Fruit fly (Drosophila melanogaster) whole organism, embryonic: ENCODE results near the gene CSN5.

ENCODE experiments used
- Abd-B ChIP-seq: fragments of 200-800 bp; sonication (Bioruptor generic); optimal IDR thresholded peaks from 2 replicates; lab custom pipeline; 2018; ENCODE audit warnings: missing biosample characterization, mild to moderate bottlenecking, missing genetic modification characterization, moderate library complexity
- Atf3 ChIP-seq: fragments of 200-800 bp; sonication (Bioruptor generic); optimal IDR thresholded peaks from 3 replicates; lab custom pipeline; 2016; ENCODE audit warnings: missing biosample characterization, missing genetic modification characterization
- Atf6 ChIP-seq: fragments of 200-800 bp; sonication (Bioruptor generic); IDR thresholded peaks from 2 replicates; pipeline ENCODE4 v1.3.6; 2022; ENCODE audit warnings: missing biosample characterization, missing genetic modification characterization
- CG10366 ChIP-seq: fragments of 200-800 bp; sonication (Bioruptor generic); IDR thresholded peaks from 2 replicates; pipeline ENCODE4 v1.3.6; 2022; ENCODE audit warnings: missing biosample characterization, missing genetic modification characterization
- CG10543 ChIP-seq: fragments of 200-800 bp; sonication (Bioruptor generic); optimal IDR thresholded peaks from 3 replicates; lab custom pipeline; 2017; ENCODE audit warnings: missing biosample characterization, mild to moderate bottlenecking, missing genetic modification characterization, moderate library complexity
- CG2120 ChIP-seq: fragments of 200-800 bp; sonication (Bioruptor generic); optimal IDR thresholded peaks from 3 replicates; lab custom pipeline; 2016; ENCODE audit warnings: missing biosample characterization, missing genetic modification characterization
- CG32772 ChIP-seq: fragments of 200-800 bp; sonication (Bioruptor generic); IDR thresholded peaks from 2 replicates; pipeline ENCODE4 v1.3.6; 2022; ENCODE audit warnings: missing biosample characterization, missing genetic modification characterization
- CG4282 ChIP-seq: fragments of 200-800 bp; sonication (Bioruptor generic); optimal IDR thresholded peaks from 2 replicates; lab custom pipeline; 2016; ENCODE audit warnings: missing biosample characterization, missing genetic modification characterization
- CG6689 ChIP-seq: fragments of 200-800 bp; sonication (Bioruptor generic); IDR thresholded peaks from 2 replicates; pipeline ENCODE4 v1.3.6; 2022; ENCODE audit warnings: missing biosample characterization, missing genetic modification characterization
- CG6765 ChIP-seq: fragments of 200-800 bp; sonication (Bioruptor generic); optimal IDR thresholded peaks from 3 replicates; lab custom pipeline; 2017; ENCODE audit warnings: missing biosample characterization, mild to moderate bottlenecking, missing genetic modification characterization
- CG6813 ChIP-seq: fragments of 200-800 bp; sonication (Bioruptor generic); optimal IDR thresholded peaks from 2 replicates; lab custom pipeline; 2017; ENCODE audit warnings: missing biosample characterization, missing genetic modification characterization, mild to moderate bottlenecking, moderate library complexity, missing genetic modification reagents
- CG7556 ChIP-seq: fragments of 200-800 bp; sonication (Bioruptor generic); optimal IDR thresholded peaks from 2 replicates; lab custom pipeline; 2017; ENCODE audit warnings: missing biosample characterization, mild to moderate bottlenecking, missing genetic modification characterization
- CG7839 ChIP-seq: fragments of 200-800 bp; sonication (Bioruptor generic); optimal IDR thresholded peaks from 3 replicates; lab custom pipeline; 2018; ENCODE audit warnings: missing biosample characterization, mild to moderate bottlenecking, missing genetic modification characterization, moderate library complexity
- CrebB ChIP-seq: fragments of 200-800 bp; sonication (Bioruptor generic); optimal IDR thresholded peaks from 3 replicates; lab custom pipeline; 2018; ENCODE audit warnings: missing biosample characterization, mild to moderate bottlenecking, missing genetic modification characterization
- Deaf1 ChIP-seq: fragments of 200-800 bp; optimal IDR thresholded peaks from 3 replicates; lab custom pipeline; 2019; ENCODE audit warnings: missing biosample characterization, mild to moderate bottlenecking, missing genetic modification characterization, moderate library complexity
- Dip2 ChIP-seq: fragments of 200-800 bp; sonication (Bioruptor generic); IDR thresholded peaks from 2 replicates; pipeline ENCODE4 v1.3.6; 2022; ENCODE audit warnings: missing biosample characterization, missing genetic modification characterization
- Dll ChIP-seq: fragments of 200-800 bp; sonication (Bioruptor generic); IDR thresholded peaks from 4 replicates; pipeline ENCODE4 v1.3.6; 2022; ENCODE audit warnings: missing biosample characterization, missing genetic modification characterization; ENCODE audit not compliant: partially characterized antibody
- ERR ChIP-seq: fragments of 200-800 bp; sonication (Bioruptor generic); optimal IDR thresholded peaks from 2 replicates; lab custom pipeline; 2016; ENCODE audit warnings: missing biosample characterization, missing genetic modification characterization
- Hr78 ChIP-seq, 2 experiments: fragments of 200-800 bp in 1 of 2; fragments of >200 bp in 1 of 2; sonication (Bioruptor generic) in 1 of 2; optimal IDR thresholded peaks; 2 replicates each; lab custom pipeline; 2017 to 2019; ENCODE audit warnings: missing biosample characterization in 2 of 2, missing genetic modification characterization in 2 of 2, mild to moderate bottlenecking in 1 of 2, moderate library complexity in 1 of 2
- Kr ChIP-seq: fragments of 200-800 bp; sonication (Bioruptor generic); optimal IDR thresholded peaks from 2 replicates; lab custom pipeline; 2017; ENCODE audit warnings: missing biosample characterization, mild to moderate bottlenecking, missing genetic modification characterization
- Lhr ChIP-seq: fragments of 200-800 bp; sonication (Bioruptor generic); optimal IDR thresholded peaks from 3 replicates; lab custom pipeline; 2017; ENCODE audit warnings: mild to moderate bottlenecking, missing biosample characterization, missing genetic modification reagents, missing genetic modification characterization
- Mad ChIP-seq: fragments of 200-800 bp; sonication (Bioruptor generic); optimal IDR thresholded peaks from 2 replicates; lab custom pipeline; 2016; ENCODE audit warnings: missing biosample characterization, missing genetic modification characterization
- Myb ChIP-seq: fragments of 200-800 bp; sonication (Bioruptor generic); optimal IDR thresholded peaks from 2 replicates; lab custom pipeline; 2016; ENCODE audit warnings: missing biosample characterization, missing genetic modification characterization
- Nf-YC ChIP-seq: fragments of 200-800 bp; optimal IDR thresholded peaks from 3 replicates; lab custom pipeline; 2019; ENCODE audit warnings: missing biosample characterization, mild to moderate bottlenecking, missing genetic modification characterization, moderate library complexity
- PHDP ChIP-seq: fragments of 200-800 bp; sonication (Bioruptor generic); optimal IDR thresholded peaks from 3 replicates; lab custom pipeline; 2018; ENCODE audit warnings: missing biosample characterization, mild to moderate bottlenecking, missing genetic modification characterization, moderate library complexity
- Spps ChIP-seq: fragments of 200-800 bp; sonication (Bioruptor generic); optimal IDR thresholded peaks from 2 replicates; lab custom pipeline; 2018; ENCODE audit warnings: missing biosample characterization, mild to moderate bottlenecking, missing genetic modification characterization
- TFAM ChIP-seq: fragments of 200-800 bp; sonication (Bioruptor generic); optimal IDR thresholded peaks from 2 replicates; lab custom pipeline; 2017; ENCODE audit warnings: missing biosample characterization, missing genetic modification characterization, inconsistent platforms
- chinmo ChIP-seq: fragments of 200-800 bp; sonication (Bioruptor generic); IDR thresholded peaks from 4 replicates; pipeline ENCODE4 v1.3.6; 2022; ENCODE audit warnings: missing biosample characterization, missing genetic modification characterization; ENCODE audit not compliant: partially characterized antibody
- chn ChIP-seq: fragments of 200-800 bp; sonication (Bioruptor generic); optimal IDR thresholded peaks from 2 replicates; lab custom pipeline; 2016; ENCODE audit warnings: missing biosample characterization, missing genetic modification characterization
- dimm ChIP-seq: fragments of 200-800 bp; sonication (Bioruptor generic); IDR thresholded peaks from 2 replicates; pipeline ENCODE4 v1.3.6; 2022; ENCODE audit warnings: missing biosample characterization, missing genetic modification characterization
- dysf ChIP-seq: fragments of 200-800 bp; sonication (Bioruptor generic); IDR thresholded peaks from 3 replicates; pipeline ENCODE4 v1.3.6; 2022; ENCODE audit warnings: missing biosample characterization, missing genetic modification characterization
- ems ChIP-seq: fragments of 200-800 bp; sonication (Bioruptor generic); optimal IDR thresholded peaks from 3 replicates; lab custom pipeline; 2016; ENCODE audit warnings: missing biosample characterization, missing genetic modification characterization
- eve ChIP-seq, 2 experiments: fragments of >200 bp; optimal IDR thresholded peaks; 2 replicates each; lab custom pipeline; 2017; ENCODE audit warnings: missing biosample characterization in 2 of 2, missing genetic modification characterization in 2 of 2
- gcm ChIP-seq: fragments of 200-800 bp; sonication (Bioruptor generic); optimal IDR thresholded peaks from 2 replicates; lab custom pipeline; 2019; ENCODE audit warnings: missing biosample characterization, mild to moderate bottlenecking, missing genetic modification characterization, moderate library complexity
- gem ChIP-seq: fragments of 200-800 bp; sonication (Bioruptor generic); optimal IDR thresholded peaks from 2 replicates; lab custom pipeline; 2019; ENCODE audit warnings: missing biosample characterization, mild to moderate bottlenecking, missing genetic modification characterization, moderate library complexity
- grau ChIP-seq: fragments of 200-800 bp; optimal IDR thresholded peaks from 3 replicates; lab custom pipeline; 2019; ENCODE audit warnings: missing biosample characterization, mild to moderate bottlenecking, missing genetic modification characterization, moderate library complexity
- gsb-n ChIP-seq: fragments of 200-800 bp; sonication (Bioruptor generic); optimal IDR thresholded peaks from 3 replicates; lab custom pipeline; 2018; ENCODE audit warnings: missing biosample characterization, mild to moderate bottlenecking, missing genetic modification characterization
- h ChIP-seq: fragments of >200 bp; optimal IDR thresholded peaks from 2 replicates; lab custom pipeline; 2017
- hbn ChIP-seq: fragments of 200-800 bp; sonication (Bioruptor generic); IDR thresholded peaks from 2 replicates; pipeline ENCODE4 v1.3.6; 2022; ENCODE audit warnings: missing biosample characterization, missing genetic modification characterization; ENCODE audit not compliant: partially characterized antibody
- her ChIP-seq: fragments of 200-800 bp; sonication (Bioruptor generic); optimal IDR thresholded peaks from 2 replicates; lab custom pipeline; 2016; ENCODE audit warnings: missing biosample characterization, missing genetic modification characterization
- jumu ChIP-seq: fragments of 200-800 bp; sonication (Bioruptor generic); optimal IDR thresholded peaks from 3 replicates; lab custom pipeline; 2016; ENCODE audit warnings: missing biosample characterization, missing genetic modification characterization
- p53 ChIP-seq: fragments of 200-800 bp; sonication (Bioruptor generic); optimal IDR thresholded peaks from 2 replicates; lab custom pipeline; 2016; ENCODE audit warnings: missing biosample characterization, missing genetic modification characterization
- pho ChIP-seq: fragments of 200-800 bp; sonication (Bioruptor generic); optimal IDR thresholded peaks from 2 replicates; lab custom pipeline; 2016; ENCODE audit warnings: missing biosample characterization, missing genetic modification characterization
- pnt ChIP-seq: fragments of 200-800 bp; sonication (Bioruptor generic); optimal IDR thresholded peaks from 3 replicates; lab custom pipeline; 2016; ENCODE audit warnings: missing biosample characterization, missing genetic modification characterization
- pum ChIP-seq: fragments of 200-800 bp; sonication (Bioruptor generic); optimal IDR thresholded peaks from 2 replicates; lab custom pipeline; 2016; ENCODE audit warnings: missing biosample characterization, missing genetic modification characterization
- row ChIP-seq: fragments of 200-800 bp; sonication (Bioruptor generic); IDR thresholded peaks from 3 replicates; pipeline ENCODE4 v1.3.6; 2022; ENCODE audit warnings: missing biosample characterization, missing genetic modification characterization
- slou ChIP-seq: fragments of 200-800 bp; sonication (Bioruptor generic); optimal IDR thresholded peaks from 3 replicates; lab custom pipeline; 2016; ENCODE audit warnings: missing biosample characterization, missing genetic modification characterization
- trem ChIP-seq: fragments of 200-800 bp; optimal IDR thresholded peaks from 3 replicates; lab custom pipeline; 2019; ENCODE audit warnings: missing biosample characterization, mild to moderate bottlenecking, missing genetic modification characterization, moderate library complexity
- tx ChIP-seq: fragments of 200-800 bp; sonication (Bioruptor generic); optimal IDR thresholded peaks from 2 replicates; lab custom pipeline; 2016; ENCODE audit warnings: missing biosample characterization, missing genetic modification characterization
- wek ChIP-seq: fragments of 200-800 bp; sonication (Bioruptor generic); optimal IDR thresholded peaks from 3 replicates; lab custom pipeline; 2018; ENCODE audit warnings: missing biosample characterization, mild to moderate bottlenecking, missing genetic modification characterization, moderate library complexity
- wor ChIP-seq: fragments of 200-800 bp; sonication (Bioruptor generic); IDR thresholded peaks from 2 replicates; pipeline ENCODE4 v1.3.6; 2022; ENCODE audit warnings: missing biosample characterization, missing genetic modification characterization

The CSN5 gene

dm6 chr3R:16431707-16432106 lies 38.2 kb upstream of the CSN5 start (continued):
- TF ChIP-seq pho (GFP tag; lab: Kevin White, UChicago) = peak; percentile 14
- TF ChIP-seq h (lab: Kevin White, UChicago) = no peak
- TF ChIP-seq CG7556 = no peak
- TF ChIP-seq Hr78 (GFP tag; optimal IDR thresholded peaks at IDR 0.05; lab: Kevin White, UChicago) = no peak
- TF ChIP-seq CG6689 = 0 out of 2 replicates have a peak, but pooled peaks have one; percentile 14
- TF ChIP-seq Nf-YC (tag; lab: Kevin White, UChicago) = peak; percentile 33
- TF ChIP-seq gsb-n (tag; lab: Kevin White, UChicago) = peak; percentile 27
- TF ChIP-seq Kr = no peak
- peak; percentile 56 for TF ChIP-seq CG4282 (GFP tag; lab: Kevin White, UChicago)
- TF ChIP-seq chinmo (GFP tag; lab: Robert Waterston, UW) = peak; percentile 73; the same call in 3 of the 4 replicates
- no peak for TF ChIP-seq slou (GFP tag; lab: Kevin White, UChicago)
- peak; percentile 10 for TF ChIP-seq pum (GFP tag; lab: Kevin White, UChicago)
- peak; percentile 15 for TF ChIP-seq p53 (GFP tag; lab: Kevin White, UChicago)
- TF ChIP-seq Mad (GFP tag; lab: Kevin White, UChicago) = peak; percentile 21
- TF ChIP-seq ERR (GFP tag; lab: Kevin White, UChicago) = peak; percentile 9
- TF ChIP-seq row (GFP tag; lab: Robert Waterston, UW) = no peak
- no peak for TF ChIP-seq Deaf1 (tag; lab: Kevin White, UChicago)
- TF ChIP-seq CG7839 (tag; lab: Kevin White, UChicago) = peak; percentile 44
- TF ChIP-seq CG32772 = 0 out of 2 replicates have a peak, but pooled peaks have one; percentile 28
- no peak for TF ChIP-seq Dip2 (GFP tag; lab: Robert Waterston, UW)
- peak; percentile 56 for TF ChIP-seq grau (tag; lab: Kevin White, UChicago)
- TF ChIP-seq wor (GFP tag; lab: Robert Waterston, UW) = no peak
- peak; percentile 13 for TF ChIP-seq CG10543 (GFP tag; lab: Kevin White, UChicago)
- no peak for TF ChIP-seq TFAM (GFP tag; lab: Kevin White, UChicago)
- peak; percentile 20 for TF ChIP-seq CG2120 (GFP tag; lab: Kevin White, UChicago)
- no peak for TF ChIP-seq Atf3
- TF ChIP-seq Lhr (GFP tag; lab: Kevin White, UChicago) = peak; percentile 46
- TF ChIP-seq her (GFP tag; lab: Kevin White, UChicago) = peak; percentile 58
- TF ChIP-seq wek (GFP tag; lab: Kevin White, UChicago) = peak; percentile 71
- TF ChIP-seq CG6813 (GFP tag; lab: Kevin White, UChicago) = no peak
- TF ChIP-seq Atf6 = no peak
- peak; percentile 44; the same call in 1 of the 4 replicates for TF ChIP-seq Dll
- no peak for TF ChIP-seq PHDP
- peak; percentile 10 for TF ChIP-seq gem (tag; lab: Kevin White, UChicago)
- TF ChIP-seq Myb (GFP tag; lab: Kevin White, UChicago) = peak; percentile 49
- no peak for TF ChIP-seq eve (GFP tag; optimal IDR thresholded peaks at IDR 0.05; lab: Kevin White, UChicago)
- TF ChIP-seq jumu = peak; percentile 2
- TF ChIP-seq CG6765 (GFP tag; lab: Kevin White, UChicago) = peak; percentile 47
- no peak for TF ChIP-seq CrebB (tag; lab: Kevin White, UChicago)
- peak; percentile 43 for TF ChIP-seq ems
- TF ChIP-seq dimm (GFP tag; lab: Robert Waterston, UW) = no peak
- no peak for TF ChIP-seq chn
- no peak for TF ChIP-seq Spps (tag; lab: Kevin White, UChicago)
- peak; percentile 16 for TF ChIP-seq Abd-B
- peak; percentile 45 for TF ChIP-seq trem (tag; lab: Kevin White, UChicago)
- peak; percentile 29 for TF ChIP-seq tx (GFP tag; lab: Kevin White, UChicago)
- TF ChIP-seq CG10366 = 0 out of 2 replicates have a peak, but pooled peaks have one; percentile 20
- TF ChIP-seq hbn (GFP tag; lab: Robert Waterston, UW) = peak; percentile 38; the same call in 1 of the 2 replicates
- peak; percentile 18; the same call in 1 of the 3 replicates for TF ChIP-seq dysf
- peak; percentile 14 for TF ChIP-seq gcm
- peak; percentile 4 for TF ChIP-seq pnt (GFP tag; lab: Kevin White, UChicago)
